ENCODE assay signal across 6 worm cellular contexts in the genomic region with DNA sequence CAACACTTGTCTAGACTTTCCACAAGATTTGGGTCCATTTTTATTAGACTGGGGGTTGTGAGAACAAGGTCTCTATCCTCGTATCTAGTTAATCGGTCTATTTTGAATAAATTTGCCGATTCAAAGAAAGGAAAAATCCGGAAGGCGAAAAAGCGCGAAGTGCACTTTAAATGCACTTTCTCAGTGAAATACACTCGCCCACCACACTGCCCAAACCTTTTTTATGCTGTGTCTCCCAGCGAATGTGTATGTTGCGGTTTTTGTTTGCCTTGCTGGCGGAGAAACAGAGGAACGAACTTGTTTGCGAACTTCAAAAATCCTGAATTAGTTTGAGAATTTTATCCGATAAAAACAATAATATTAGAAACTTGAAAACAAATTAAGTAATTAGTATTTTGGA.
TF ChIP-seq lines count a peak whose summit lies in the region.

No protein-coding gene starts in this region.

TF ChIP-seq in whole organism, L1 larva, 84 proteins besides CTCF, POLR2A, EP300 and RAD21:
- TF ChIP-seq nhr-47 (tag; optimal IDR thresholded peaks at IDR 0.05; lab: Kevin White, UChicago): no peak
- TF ChIP-seq mep-1 (tag; optimal IDR thresholded peaks at IDR 0.05; lab: Kevin White, UChicago): peak; percentile 8
- TF ChIP-seq skn-1 (tag; optimal IDR thresholded peaks at IDR 0.05; lab: Kevin White, UChicago): peak; percentile 24
- no peak for TF ChIP-seq F16B12.6 (tag; optimal IDR thresholded peaks at IDR 0.05; lab: Kevin White, UChicago)
- TF ChIP-seq ets-5 (GFP tag; IDR thresholded peaks at IDR 0.05; lab: Robert Waterston, UW): no peak
- TF ChIP-seq nhr-12 (tag; optimal IDR thresholded peaks at IDR 0.05; lab: Kevin White, UChicago): no peak
- no peak for TF ChIP-seq egl-27 (tag; optimal IDR thresholded peaks at IDR 0.05; lab: Kevin White, UChicago)
- peak; percentile 21 for TF ChIP-seq blmp-1 (tag; optimal IDR thresholded peaks at IDR 0.05; lab: Kevin White, UChicago)
- no peak for TF ChIP-seq ceh-63 (GFP tag; optimal IDR thresholded peaks at IDR 0.05; lab: Kevin White, UChicago)
- TF ChIP-seq mef-2 (tag; optimal IDR thresholded peaks at IDR 0.05; lab: Kevin White, UChicago): no peak
- no peak for TF ChIP-seq zip-4 (GFP tag; optimal IDR thresholded peaks at IDR 0.05; lab: Kevin White, UChicago)
- no peak for TF ChIP-seq ceh-82 (tag; optimal IDR thresholded peaks at IDR 0.05; lab: Kevin White, UChicago)
- peak; percentile 33 for TF ChIP-seq lin-14 (GFP tag; optimal IDR thresholded peaks at IDR 0.05; lab: Kevin White, UChicago)
- peak; percentile 5 for TF ChIP-seq aly-2 (tag; optimal IDR thresholded peaks at IDR 0.05; lab: Kevin White, UChicago)

TF ChIP-seq in whole organism, L2 larva, 48 proteins besides CTCF, POLR2A, EP300 and RAD21:
- TF ChIP-seq unc-62 (GFP tag; optimal IDR thresholded peaks at IDR 0.05; lab: Kevin White, UChicago) (no peak), blmp-1 (tag; optimal IDR thresholded peaks at IDR 0.05; lab: Kevin White, UChicago; ENCODE audit: insufficient read depth) (no peak), F13H6.1 (tag; optimal IDR thresholded peaks at IDR 0.05; lab: Kevin White, UChicago) (no peak), sma-9 (GFP tag; optimal IDR thresholded peaks at IDR 0.05; lab: Kevin White, UChicago) (peak; percentile 0), sma-9 (tag; optimal IDR thresholded peaks at IDR 0.05; lab: Kevin White, UChicago) (no peak), fos-1 (tag; optimal IDR thresholded peaks at IDR 0.05; lab: Kevin White, UChicago) (no peak)
TF ChIP-seq in whole organism, L2 larva: peak in this region for 1.

TF ChIP-seq in whole organism, L3 larva, 47 proteins besides CTCF, POLR2A, EP300 and RAD21:
- no peak for TF ChIP-seq fos-1 (tag; optimal IDR thresholded peaks at IDR 0.05; lab: Kevin White, UChicago)
- TF ChIP-seq lin-39 (tag; optimal IDR thresholded peaks at IDR 0.05; lab: Kevin White, UChicago): no peak
- TF ChIP-seq ama-1 (optimal IDR thresholded peaks at IDR 0.05; lab: Kevin White, UChicago): peak; percentile 67
- TF ChIP-seq fkh-2 (tag; optimal IDR thresholded peaks at IDR 0.05; lab: Kevin White, UChicago): no peak
- TF ChIP-seq lsy-12 (tag; optimal IDR thresholded peaks at IDR 0.05; lab: Kevin White, UChicago): peak; percentile 28
- peak; percentile 25 for TF ChIP-seq pha-4 (tag; optimal IDR thresholded peaks at IDR 0.05; lab: Kevin White, UChicago)
- no peak for TF ChIP-seq nhr-12 (tag; optimal IDR thresholded peaks at IDR 0.05; lab: Kevin White, UChicago)
- peak; percentile 62 for TF ChIP-seq daf-12 (tag; optimal IDR thresholded peaks at IDR 0.05; lab: Kevin White, UChicago)

TF ChIP-seq in whole organism, L4 larva, 104 proteins besides CTCF, POLR2A, EP300 and RAD21 (continues in another document):
- TF ChIP-seq fos-1 (tag; optimal IDR thresholded peaks at IDR 0.05; lab: Kevin White, UChicago) (no peak), mxl-3 (GFP tag; optimal IDR thresholded peaks at IDR 0.05; lab: Kevin White, UChicago) (no peak), ama-1 (optimal IDR thresholded peaks at IDR 0.05; lab: Kevin White, UChicago) (peak; percentile 9), ZK337.2 (GFP tag; IDR thresholded peaks at IDR 0.05; lab: Robert Waterston, UW) (no peak), duxl-1 (tag; optimal IDR thresholded peaks at IDR 0.05; lab: Kevin White, UChicago; ENCODE audit: poor library complexity) (no peak), unc-130 (GFP tag; optimal IDR thresholded peaks at IDR 0.05; lab: Kevin White, UChicago) (no peak), tag-97 (GFP tag; IDR thresholded peaks at IDR 0.05; lab: Robert Waterston, UW) (no peak), nhr-237 (tag; optimal IDR thresholded peaks at IDR 0.05; lab: Kevin White, UChicago) (no peak), mep-1 (tag; optimal IDR thresholded peaks at IDR 0.05; lab: Kevin White, UChicago) (peak; percentile 20), saeg-2 (GFP tag; IDR thresholded peaks at IDR 0.05; lab: Robert Waterston, UW) (peak; percentile 12; the same call in 1 of the 2 replicates), dpl-1 (GFP tag; optimal IDR thresholded peaks at IDR 0.05; lab: Kevin White, UChicago) (no peak), mes-2 (tag; optimal IDR thresholded peaks at IDR 0.05; lab: Kevin White, UChicago; ENCODE audit: poor library complexity, severe bottlenecking) (peak; percentile 44), skn-1 (tag; optimal IDR thresholded peaks at IDR 0.05; lab: Kevin White, UChicago) (no peak), lsy-2 (tag; optimal IDR thresholded peaks at IDR 0.05; lab: Kevin White, UChicago) (no peak), nhr-25 (tag; optimal IDR thresholded peaks at IDR 0.05; lab: Kevin White, UChicago; ENCODE audit: borderline replicate concordance, insufficient read depth) (no peak), lin-13 (GFP tag; optimal IDR thresholded peaks at IDR 0.05; lab: Kevin White, UChicago) (no peak), ceh-32 (tag; optimal IDR thresholded peaks at IDR 0.05; lab: Kevin White, UChicago; ENCODE audit: poor library complexity) (no peak), daf-16 (GFP tag; optimal IDR thresholded peaks at IDR 0.05; lab: Kevin White, UChicago) (no peak), daf-16 (tag; optimal IDR thresholded peaks at IDR 0.05; lab: Kevin White, UChicago) (no peak), egl-27 (tag; optimal IDR thresholded peaks at IDR 0.05; lab: Kevin White, UChicago) (no peak)

TF ChIP-seq in whole organism, late embryonic, 69 proteins besides CTCF, POLR2A, EP300 and RAD21:
- TF ChIP-seq ref-2 (tag; optimal IDR thresholded peaks at IDR 0.05; lab: Kevin White, UChicago) (peak; percentile 4), che-1 (tag; optimal IDR thresholded peaks at IDR 0.05; lab: Kevin White, UChicago) (no peak)

TF ChIP-seq in whole organism, young adult, 124 proteins besides CTCF, POLR2A, EP300 and RAD21:
- TF ChIP-seq efl-1 (GFP tag; optimal IDR thresholded peaks at IDR 0.05; lab: Kevin White, UChicago) (no peak), F55B11.4 (tag; optimal IDR thresholded peaks at IDR 0.05; lab: Kevin White, UChicago; ENCODE audit: borderline replicate concordance, insufficient read depth) (no peak), mxl-1 (tag; optimal IDR thresholded peaks at IDR 0.05; lab: Kevin White, UChicago) (no peak), F33H1.4 (GFP tag; IDR thresholded peaks at IDR 0.05; lab: Robert Waterston, UW) (no peak), bed-2 (GFP tag; IDR thresholded peaks at IDR 0.05; lab: Robert Waterston, UW) (no peak), hmg-1.2 (GFP tag; IDR thresholded peaks at IDR 0.05; lab: Robert Waterston, UW) (0 out of 2 replicates have a peak, but pooled peaks have one; percentile 5), cebp-1 (GFP tag; IDR thresholded peaks at IDR 0.05; lab: Robert Waterston, UW) (no peak), cebp-1 (tag; optimal IDR thresholded peaks at IDR 0.05; lab: Kevin White, UChicago) (peak; percentile 28), ztf-6 (GFP tag; IDR thresholded peaks at IDR 0.05; lab: Robert Waterston, UW) (no peak), attf-3 (GFP tag; conservative IDR thresholded peaks at IDR 0.05; lab: Robert Waterston, UW) (no peak), dox-1 (GFP tag; IDR thresholded peaks at IDR 0.05; lab: Robert Waterston, UW) (0 out of 2 replicates have a peak, but pooled peaks have one; percentile 11), lir-1 (GFP tag; conservative IDR thresholded peaks at IDR 0.05; lab: Robert Waterston, UW) (no peak)
